Worm (Caenorhabditis elegans): Measurements from ENCODE around the gene col-87.

ce11 chrII:14102112-14102511 is 7.6 kb upstream of the col-87 start:
- no peak for TF ChIP-seq flt-1 (GFP tag; IDR thresholded peaks at IDR 0.05)
- TF ChIP-seq T22C8.4 (GFP tag; IDR thresholded peaks at IDR 0.05) = no peak
- TF ChIP-seq med-1 (GFP tag; optimal IDR thresholded peaks at IDR 0.05; ENCODE audit: insufficient read depth) = no peak
